Fruit fly (Drosophila melanogaster): ENCODE measurements around the gene cwo.

The cwo gene

dm6 chr3R:10351960-10352458, 36.0 kb upstream of the cwo start (continued):
- peak; percentile 8 for TF ChIP-seq Eip93F (GFP tag; optimal IDR thresholded peaks at IDR 0.05)
- no peak for TF ChIP-seq Hr39 (GFP tag; optimal IDR thresholded peaks at IDR 0.05)
- TF ChIP-seq CG6163 (GFP tag; IDR thresholded peaks at IDR 0.05): no peak
- TF ChIP-seq Sox15 (GFP tag; optimal IDR thresholded peaks at IDR 0.05): no peak
- TF ChIP-seq CG11294 (GFP tag; IDR thresholded peaks at IDR 0.05): no peak
- peak; percentile 71 for TF ChIP-seq CG11762 (GFP tag; optimal IDR thresholded peaks at IDR 0.05; ENCODE audit: insufficient read depth)
- peak; percentile 96 for TF ChIP-seq fd59A (GFP tag; optimal IDR thresholded peaks at IDR 0.05)
- peak; percentile 77 for TF ChIP-seq CG6792 (GFP tag; optimal IDR thresholded peaks at IDR 0.05)
- TF ChIP-seq dsx (GFP tag; optimal IDR thresholded peaks at IDR 0.05; ENCODE audit: poor library complexity, severe bottlenecking): peak; percentile 99
- peak; percentile 86 for TF ChIP-seq OdsH (GFP tag; optimal IDR thresholded peaks at IDR 0.05)
- no peak for TF ChIP-seq Ets21C (GFP tag; optimal IDR thresholded peaks at IDR 0.05)
- peak; percentile 99 for TF ChIP-seq dac (GFP tag; optimal IDR thresholded peaks at IDR 0.05)
- no peak for TF ChIP-seq CG8119 (GFP tag; IDR thresholded peaks at IDR 0.05)
- TF ChIP-seq salr (GFP tag; optimal IDR thresholded peaks at IDR 0.05): peak; percentile 92 to 99
- peak; percentile 40 for TF ChIP-seq Smox (GFP tag; optimal IDR thresholded peaks at IDR 0.05)
- TF ChIP-seq CG16779 (tag; optimal IDR thresholded peaks at IDR 0.05): peak; percentile 98
- TF ChIP-seq svp (GFP tag): peak; percentile 68
- TF ChIP-seq fd85E (GFP tag; optimal IDR thresholded peaks at IDR 0.05): peak; percentile 77
- TF ChIP-seq Hr4 (GFP tag; optimal IDR thresholded peaks at IDR 0.05): peak; percentile 83
- peak; percentile 84 for TF ChIP-seq CG3919 (GFP tag; optimal IDR thresholded peaks at IDR 0.05)

DNA sequence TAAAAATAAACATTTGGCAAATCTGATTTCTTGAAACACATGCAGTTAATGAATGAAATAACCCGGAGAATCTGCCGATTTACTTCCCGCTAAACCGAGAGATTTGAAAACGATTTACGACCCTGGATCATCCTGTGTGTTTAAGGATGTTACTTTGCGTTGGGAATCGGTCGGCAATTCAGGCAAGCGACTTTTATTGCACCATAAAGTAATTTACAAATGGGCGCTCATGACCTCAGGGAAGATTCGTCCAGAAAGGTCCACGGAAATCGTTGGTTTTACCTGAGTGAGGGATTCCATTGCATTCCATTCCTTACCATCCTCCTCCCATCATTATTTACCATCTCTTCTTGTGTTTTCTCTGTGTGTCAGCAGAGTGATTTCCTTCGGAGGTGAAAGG, 35.2 kb upstream of the cwo start:
- TF ChIP-seq acj6 (GFP tag; optimal IDR thresholded peaks at IDR 0.05): no peak
- TF ChIP-seq Smox (GFP tag; optimal IDR thresholded peaks at IDR 0.05): no peak
- TF ChIP-seq CG8119 (GFP tag; IDR thresholded peaks at IDR 0.05): no peak
- no peak for TF ChIP-seq Lpt (GFP tag; optimal IDR thresholded peaks at IDR 0.05)
- no peak for TF ChIP-seq Sox15 (GFP tag; optimal IDR thresholded peaks at IDR 0.05)
- no peak for TF ChIP-seq fkh (GFP tag; optimal IDR thresholded peaks at IDR 0.05)
- no peak for TF ChIP-seq CG1621 (tag; optimal IDR thresholded peaks at IDR 0.05)
- TF ChIP-seq Sox102F (GFP tag; optimal IDR thresholded peaks at IDR 0.05): no peak
- no peak for TF ChIP-seq Sox14 (GFP tag; optimal IDR thresholded peaks at IDR 0.05)
- no peak for TF ChIP-seq vri (GFP tag; optimal IDR thresholded peaks at IDR 0.05)
- TF ChIP-seq CG11902 (GFP tag; optimal IDR thresholded peaks at IDR 0.05): no peak

DNA sequence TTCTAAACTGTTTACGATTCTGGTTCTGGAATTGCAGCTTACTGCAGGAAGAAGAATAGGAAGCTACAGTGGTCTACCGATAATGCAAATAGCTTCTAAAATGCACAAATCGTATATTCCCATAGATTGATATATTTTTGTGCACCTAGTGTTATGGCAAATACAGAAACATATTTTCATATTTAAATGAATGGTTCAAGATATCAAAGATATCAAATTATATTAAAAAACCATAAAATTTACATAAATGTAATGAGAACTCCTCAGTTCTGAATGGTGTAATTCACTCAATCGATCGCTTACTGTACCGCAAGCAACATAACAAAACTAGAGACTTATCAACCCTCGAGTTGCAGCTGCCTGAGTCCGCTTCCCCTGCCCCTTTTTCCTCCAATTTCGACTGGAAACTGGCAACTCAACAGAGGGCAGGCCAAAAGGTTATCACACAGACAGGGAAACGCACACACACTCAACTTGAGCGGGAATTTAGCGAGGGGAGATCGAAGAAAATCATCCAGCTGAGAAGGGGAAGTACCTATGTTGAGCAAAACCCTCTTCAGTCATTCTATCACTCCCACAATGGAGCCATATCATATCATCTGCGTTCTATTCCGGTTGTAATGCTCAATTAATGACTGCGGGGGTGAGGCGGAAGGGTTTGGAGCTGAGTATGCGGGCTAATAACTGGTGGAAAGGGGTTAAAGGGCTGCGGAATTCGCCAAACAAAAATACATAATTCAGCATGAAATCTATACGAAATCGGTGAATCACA, 33.9 kb upstream of the cwo start:
- peak; percentile 5 for TF ChIP-seq topi (GFP tag; optimal IDR thresholded peaks at IDR 0.05)
- TF ChIP-seq vri (GFP tag; optimal IDR thresholded peaks at IDR 0.05): no peak
- peak; percentile 25 for TF ChIP-seq achi (GFP tag; optimal IDR thresholded peaks at IDR 0.05)
- peak; percentile 65 for TF ChIP-seq Eip78C (GFP tag)
- TF ChIP-seq CG4318 (GFP tag; optimal IDR thresholded peaks at IDR 0.05): no peak
- peak; percentile 41 for TF ChIP-seq CG3032 (tag; optimal IDR thresholded peaks at IDR 0.05)
- peak; percentile 41 for TF ChIP-seq Ets96B (tag; optimal IDR thresholded peaks at IDR 0.05)
- peak; percentile 12 for TF ChIP-seq CG6792 (GFP tag; optimal IDR thresholded peaks at IDR 0.05)
- peak; percentile 3 for TF ChIP-seq lz (GFP tag; optimal IDR thresholded peaks at IDR 0.05)
- no peak for TF ChIP-seq cyc (GFP tag; optimal IDR thresholded peaks at IDR 0.05)
- no peak for TF ChIP-seq fd85E (GFP tag; optimal IDR thresholded peaks at IDR 0.05)
- TF ChIP-seq fd59A (GFP tag; optimal IDR thresholded peaks at IDR 0.05): peak; percentile 5
- TF ChIP-seq OdsH (GFP tag; optimal IDR thresholded peaks at IDR 0.05): peak; percentile 37
- peak; percentile 21 for TF ChIP-seq Sox102F (GFP tag; optimal IDR thresholded peaks at IDR 0.05)
- no peak for TF ChIP-seq Ets21C (GFP tag; optimal IDR thresholded peaks at IDR 0.05)
- peak; percentile 88 for TF ChIP-seq svp (GFP tag)
- TF ChIP-seq Sox14 (GFP tag; optimal IDR thresholded peaks at IDR 0.05): peak; percentile 6
- peak; percentile 38 for TF ChIP-seq Eip75B (GFP tag; optimal IDR thresholded peaks at IDR 0.05)
- TF ChIP-seq Met (GFP tag; optimal IDR thresholded peaks at IDR 0.05): peak; percentile 29
- no peak for TF ChIP-seq dsx (GFP tag; optimal IDR thresholded peaks at IDR 0.05; ENCODE audit: poor library complexity, severe bottlenecking)
- TF ChIP-seq CG9139 (GFP tag; optimal IDR thresholded peaks at IDR 0.05): no peak
- peak; percentile 36 for TF ChIP-seq CG10669 (GFP tag; optimal IDR thresholded peaks at IDR 0.05)
- TF ChIP-seq acj6 (GFP tag; optimal IDR thresholded peaks at IDR 0.05): peak; percentile 27
- peak; percentile 15 for TF ChIP-seq CG31627 (GFP tag; optimal IDR thresholded peaks at IDR 0.05)
- TF ChIP-seq Hr4 (GFP tag; optimal IDR thresholded peaks at IDR 0.05): peak; percentile 5
- TF ChIP-seq spab (GFP tag; optimal IDR thresholded peaks at IDR 0.05): no peak
- TF ChIP-seq pdm3 (GFP tag; optimal IDR thresholded peaks at IDR 0.05): peak; percentile 33
- peak; percentile 2 for TF ChIP-seq CG34406 (GFP tag; optimal IDR thresholded peaks at IDR 0.05)
- peak; percentile 43 for TF ChIP-seq CG3919 (GFP tag; optimal IDR thresholded peaks at IDR 0.05)
- peak; percentile 38 for TF ChIP-seq CG32006 (GFP tag; optimal IDR thresholded peaks at IDR 0.05)

Measured in whole organism, prepupa.